Fruit fly (Drosophila melanogaster): ENCODE results near the gene Gr64b.

Gr64b gene

dm6 chr3L:4070221-4070995, 42.0 kb downstream of the Gr64b start (continued):
- peak; percentile 97 for TF ChIP-seq topi (GFP tag; optimal IDR thresholded peaks at IDR 0.05)
- peak; percentile 99 for TF ChIP-seq svp (GFP tag)
- TF ChIP-seq ss (GFP tag; optimal IDR thresholded peaks at IDR 0.05): peak; percentile 95 to 98
- TF ChIP-seq pdm3 (GFP tag; optimal IDR thresholded peaks at IDR 0.05): peak; percentile 99
- TF ChIP-seq dsx (GFP tag; optimal IDR thresholded peaks at IDR 0.05; ENCODE audit: poor library complexity, severe bottlenecking): peak; percentile 94
- peak; percentile 99 for TF ChIP-seq Sox14 (GFP tag; optimal IDR thresholded peaks at IDR 0.05)
- TF ChIP-seq CG32006 (GFP tag; optimal IDR thresholded peaks at IDR 0.05): peak; percentile 99
- peak; percentile 98 for TF ChIP-seq achi (GFP tag; optimal IDR thresholded peaks at IDR 0.05)
- peak; percentile 98 for TF ChIP-seq CG3032 (tag; optimal IDR thresholded peaks at IDR 0.05)
- TF ChIP-seq CG4318 (GFP tag; optimal IDR thresholded peaks at IDR 0.05): peak; percentile 97
- peak; percentile 99 for TF ChIP-seq CG11902 (GFP tag; optimal IDR thresholded peaks at IDR 0.05)
- TF ChIP-seq CG3919 (GFP tag; optimal IDR thresholded peaks at IDR 0.05): peak; percentile 98

- peak; percentile 56 for TF ChIP-seq Lpt (GFP tag; optimal IDR thresholded peaks at IDR 0.05)
- TF ChIP-seq Smox (GFP tag; optimal IDR thresholded peaks at IDR 0.05): peak; percentile 55
- TF ChIP-seq CG3919 (GFP tag; optimal IDR thresholded peaks at IDR 0.05): peak; percentile 88
- TF ChIP-seq spab (GFP tag; optimal IDR thresholded peaks at IDR 0.05): peak; percentile 66
- peak; percentile 40 for TF ChIP-seq CG8319 (GFP tag; optimal IDR thresholded peaks at IDR 0.05)
- peak; percentile 83 for TF ChIP-seq OdsH (GFP tag; optimal IDR thresholded peaks at IDR 0.05)
- peak; percentile 90 for TF ChIP-seq CG15336 (GFP tag; IDR thresholded peaks at IDR 0.05)
- peak; percentile 94 for TF ChIP-seq Gug (GFP tag; IDR thresholded peaks at IDR 0.05)
- no peak for TF ChIP-seq vri (GFP tag; optimal IDR thresholded peaks at IDR 0.05)
- TF ChIP-seq Sox102F (GFP tag; optimal IDR thresholded peaks at IDR 0.05): peak; percentile 72
- peak; percentile 57 for TF ChIP-seq CG34406 (GFP tag; optimal IDR thresholded peaks at IDR 0.05)
- no peak for TF ChIP-seq Blimp-1 (GFP tag; optimal IDR thresholded peaks at IDR 0.05)
- TF ChIP-seq CG11762 (GFP tag; optimal IDR thresholded peaks at IDR 0.05; ENCODE audit: insufficient read depth): peak; percentile 85
- TF ChIP-seq fkh (GFP tag; optimal IDR thresholded peaks at IDR 0.05): no peak
- peak; percentile 84 for TF ChIP-seq Hr4 (GFP tag; optimal IDR thresholded peaks at IDR 0.05)
- peak; percentile 68 for TF ChIP-seq CG9139 (GFP tag; optimal IDR thresholded peaks at IDR 0.05)
- TF ChIP-seq Ets21C (GFP tag; optimal IDR thresholded peaks at IDR 0.05): peak; percentile 52
- TF ChIP-seq achi (GFP tag; optimal IDR thresholded peaks at IDR 0.05): peak; percentile 76
- peak; percentile 92 for TF ChIP-seq CG11294 (GFP tag; IDR thresholded peaks at IDR 0.05)
- peak; percentile 53 for TF ChIP-seq CG8632 (GFP tag; optimal IDR thresholded peaks at IDR 0.05)
- TF ChIP-seq svp (GFP tag): no peak
- no peak for TF ChIP-seq CG6854 (GFP tag; optimal IDR thresholded peaks at IDR 0.05)
- no peak for TF ChIP-seq ss (GFP tag; optimal IDR thresholded peaks at IDR 0.05)
- TF ChIP-seq CG8119 (GFP tag; IDR thresholded peaks at IDR 0.05): peak; percentile 83
- TF ChIP-seq Met (GFP tag; optimal IDR thresholded peaks at IDR 0.05): peak; percentile 65
- TF ChIP-seq CG16779 (tag; optimal IDR thresholded peaks at IDR 0.05): no peak
- TF ChIP-seq CG6792 (GFP tag; optimal IDR thresholded peaks at IDR 0.05): no peak
- peak; percentile 78 for TF ChIP-seq CG4318 (GFP tag; optimal IDR thresholded peaks at IDR 0.05)
- TF ChIP-seq dac (GFP tag; optimal IDR thresholded peaks at IDR 0.05): peak; percentile 40
- TF ChIP-seq Ets96B (tag; optimal IDR thresholded peaks at IDR 0.05): peak; percentile 94
- peak; percentile 75 for TF ChIP-seq dsx (GFP tag; optimal IDR thresholded peaks at IDR 0.05; ENCODE audit: poor library complexity, severe bottlenecking)
- peak; percentile 86 for TF ChIP-seq cyc (GFP tag; optimal IDR thresholded peaks at IDR 0.05)
- peak; percentile 38 for TF ChIP-seq lz (GFP tag; optimal IDR thresholded peaks at IDR 0.05)
- peak; percentile 91 for TF ChIP-seq CG3032 (tag; optimal IDR thresholded peaks at IDR 0.05)
- no peak for TF ChIP-seq Eip75B (GFP tag; optimal IDR thresholded peaks at IDR 0.05)
- TF ChIP-seq Sox14 (GFP tag; optimal IDR thresholded peaks at IDR 0.05): peak; percentile 84
- TF ChIP-seq CG6163 (GFP tag; IDR thresholded peaks at IDR 0.05): peak; percentile 97
- peak; percentile 86 for TF ChIP-seq CG10631 (GFP tag; optimal IDR thresholded peaks at IDR 0.05)
- no peak for TF ChIP-seq CG6276 (GFP tag; optimal IDR thresholded peaks at IDR 0.05)
- peak; percentile 91 for TF ChIP-seq CG10669 (GFP tag; optimal IDR thresholded peaks at IDR 0.05)
- peak; percentile 51 for TF ChIP-seq Sox15 (GFP tag; optimal IDR thresholded peaks at IDR 0.05)
- no peak for TF ChIP-seq Hr38 (GFP tag; optimal IDR thresholded peaks at IDR 0.05)
- peak; percentile 76 for TF ChIP-seq CG31627 (GFP tag; optimal IDR thresholded peaks at IDR 0.05)
- TF ChIP-seq fd85E (GFP tag; optimal IDR thresholded peaks at IDR 0.05): peak; percentile 54
Observed at dm6 chr3L:4070996-4071379, 42.6 kb downstream of the Gr64b start.

Measured in whole organism, prepupa.